Fruit fly (Drosophila melanogaster) whole organism, wandering third instar larva: ENCODE data around the gene Cyp311a1.

Source experiments
- Abd-B ChIP-seq: fragments of >200 bp; optimal IDR thresholded peaks from 2 replicates; lab custom pipeline; 2017; ENCODE audit warnings: missing biosample characterization, missing genetic modification characterization
- CG9705 ChIP-seq: fragments of 200-800 bp; sonication (Bioruptor generic); optimal IDR thresholded peaks from 2 replicates; lab custom pipeline; 2018; ENCODE audit warnings: missing biosample characterization, mild to moderate bottlenecking, missing genetic modification characterization
- CrebA ChIP-seq: fragments of 200-800 bp; sonication (Bioruptor generic); optimal IDR thresholded peaks from 2 replicates; lab custom pipeline; 2016; ENCODE audit warnings: missing biosample characterization, mild to moderate bottlenecking, missing genetic modification characterization, borderline replicate concordance
- Dfd ChIP-seq: fragments of >200 bp; optimal IDR thresholded peaks from 2 replicates; lab custom pipeline; 2017; ENCODE audit warnings: missing biosample characterization, missing genetic modification characterization
- Dif ChIP-seq: fragments of 200-275, 200-300 bp; sonication (Bioruptor generic); optimal IDR thresholded peaks from 2 replicates; lab custom pipeline; 2018; ENCODE audit warnings: missing biosample characterization, missing genetic modification characterization; ENCODE audit not compliant: partially characterized antibody
- GATAd ChIP-seq: sonication (Bioruptor generic); optimal IDR thresholded peaks from 2 replicates; lab custom pipeline; 2016; ENCODE audit warnings: missing biosample characterization, missing genetic modification characterization
- HLH106 ChIP-seq: fragments of 200-800 bp; optimal IDR thresholded peaks from 3 replicates; lab custom pipeline; 2019; ENCODE audit warnings: missing biosample characterization, mild to moderate bottlenecking, missing genetic modification characterization, moderate library complexity
- Hnf4 ChIP-seq: fragments of 200-800 bp; sonication (Bioruptor generic); optimal IDR thresholded peaks from 2 replicates; lab custom pipeline; 2016; ENCODE audit warnings: missing biosample characterization, mild to moderate bottlenecking, missing genetic modification characterization
- Hr78 ChIP-seq: fragments of >200 bp; optimal IDR thresholded peaks from 2 replicates; lab custom pipeline; 2017; ENCODE audit warnings: missing biosample characterization, missing genetic modification characterization
- Jra ChIP-seq: sonication (Bioruptor generic); optimal IDR thresholded peaks from 2 replicates; lab custom pipeline; 2016; ENCODE audit warnings: missing biosample characterization, missing genetic modification characterization
- Mio ChIP-seq: sonication (Bioruptor generic); optimal IDR thresholded peaks from 2 replicates; lab custom pipeline; 2016; ENCODE audit warnings: missing biosample characterization, missing genetic modification characterization
- Myc ChIP-seq: fragments of >200 bp; optimal IDR thresholded peaks from 2 replicates; lab custom pipeline; 2017
- N ChIP-seq: fragments of >200 bp; optimal IDR thresholded peaks from 2 replicates; lab custom pipeline; 2018; ENCODE audit warnings: missing biosample characterization, missing external identifiers, missing genetic modification characterization
- OdsH ChIP-seq: fragments of 200-800 bp; sonication (Bioruptor generic); optimal IDR thresholded peaks from 2 replicates; lab custom pipeline; 2016; ENCODE audit warnings: missing biosample characterization, mild to moderate bottlenecking, missing genetic modification characterization
- Rel ChIP-seq, 2 experiments: fragments of 200-800 bp; sonication (Bioruptor generic) in 1 of 2; optimal IDR thresholded peaks; 2 replicates in 1 of 2; 3 replicates in 1 of 2; lab custom pipeline; 2016 to 2019; ENCODE audit warnings: mild to moderate bottlenecking in 2 of 2, missing biosample characterization in 2 of 2, missing genetic modification characterization in 2 of 2, moderate library complexity in 1 of 2
- Sp1 ChIP-seq: fragments of 200-800 bp; sonication (Bioruptor generic); optimal IDR thresholded peaks from 3 replicates; lab custom pipeline; 2019; ENCODE audit warnings: missing biosample characterization, mild to moderate bottlenecking, missing genetic modification characterization, moderate library complexity
- Vsx2 ChIP-seq: fragments of 200-300, 225-300 bp; sonication (Bioruptor generic); optimal IDR thresholded peaks from 2 replicates; lab custom pipeline; 2018; ENCODE audit warnings: missing biosample characterization, missing genetic modification characterization; ENCODE audit not compliant: partially characterized antibody
- brk ChIP-seq: fragments of 200-800 bp; sonication (Bioruptor generic); optimal IDR thresholded peaks from 2 replicates; lab custom pipeline; 2016; ENCODE audit warnings: missing biosample characterization, mild to moderate bottlenecking, missing genetic modification characterization
- dmrt93B ChIP-seq: fragments of 200-800 bp; sonication (Bioruptor generic); optimal IDR thresholded peaks from 2 replicates; lab custom pipeline; 2018; ENCODE audit warnings: missing biosample characterization, mild to moderate bottlenecking, missing genetic modification characterization
- dsf ChIP-seq: sonication (Bioruptor generic); optimal IDR thresholded peaks from 2 replicates; lab custom pipeline; 2016; ENCODE audit warnings: missing biosample characterization, missing genetic modification characterization, borderline replicate concordance
- foxo ChIP-seq, 2 experiments: fragments of 200-800 bp; sonication (Bioruptor generic); optimal IDR thresholded peaks; 2 replicates in 1 of 2; 3 replicates in 1 of 2; lab custom pipeline; 2016 to 2017; ENCODE audit warnings: missing biosample characterization in 2 of 2, missing genetic modification characterization in 2 of 2
- h ChIP-seq: fragments of 200-800 bp; sonication (Bioruptor generic); optimal IDR thresholded peaks from 3 replicates; lab custom pipeline; 2016; ENCODE audit warnings: missing biosample characterization, mild to moderate bottlenecking, missing genetic modification characterization
- lola ChIP-seq: fragments of >200 bp; optimal IDR thresholded peaks from 2 replicates; lab custom pipeline; 2017; ENCODE audit warnings: missing biosample characterization, missing genetic modification characterization
- pan ChIP-seq: fragments of >200 bp; optimal IDR thresholded peaks from 2 replicates; lab custom pipeline; 2017
- psq ChIP-seq: fragments of 200-800 bp; sonication (Bioruptor generic); optimal IDR thresholded peaks from 3 replicates; lab custom pipeline; 2017; ENCODE audit warnings: missing biosample characterization, mild to moderate bottlenecking, missing genetic modification characterization, moderate library complexity
- rgr ChIP-seq: fragments of 200-800 bp; sonication (Bioruptor generic); optimal IDR thresholded peaks from 3 replicates; lab custom pipeline; 2016; ENCODE audit warnings: missing biosample characterization, mild to moderate bottlenecking, missing genetic modification characterization
- sage ChIP-seq: fragments of 200-800 bp; sonication (Bioruptor generic); optimal IDR thresholded peaks from 2 replicates; lab custom pipeline; 2016; ENCODE audit warnings: missing biosample characterization, mild to moderate bottlenecking, missing genetic modification characterization
- tai ChIP-seq: sonication (Bioruptor generic); optimal IDR thresholded peaks from 2 replicates; lab custom pipeline; 2016; ENCODE audit warnings: missing biosample characterization, missing genetic modification characterization
- usp ChIP-seq: fragments of >200 bp; optimal IDR thresholded peaks from 2 replicates; lab custom pipeline; 2017; ENCODE audit warnings: missing biosample characterization, missing genetic modification characterization
- woc ChIP-seq: sonication (Bioruptor generic); optimal IDR thresholded peaks from 2 replicates; lab custom pipeline; 2016; ENCODE audit warnings: missing biosample characterization, mild to moderate bottlenecking, missing genetic modification characterization

Gene Cyp311a1

DNA sequence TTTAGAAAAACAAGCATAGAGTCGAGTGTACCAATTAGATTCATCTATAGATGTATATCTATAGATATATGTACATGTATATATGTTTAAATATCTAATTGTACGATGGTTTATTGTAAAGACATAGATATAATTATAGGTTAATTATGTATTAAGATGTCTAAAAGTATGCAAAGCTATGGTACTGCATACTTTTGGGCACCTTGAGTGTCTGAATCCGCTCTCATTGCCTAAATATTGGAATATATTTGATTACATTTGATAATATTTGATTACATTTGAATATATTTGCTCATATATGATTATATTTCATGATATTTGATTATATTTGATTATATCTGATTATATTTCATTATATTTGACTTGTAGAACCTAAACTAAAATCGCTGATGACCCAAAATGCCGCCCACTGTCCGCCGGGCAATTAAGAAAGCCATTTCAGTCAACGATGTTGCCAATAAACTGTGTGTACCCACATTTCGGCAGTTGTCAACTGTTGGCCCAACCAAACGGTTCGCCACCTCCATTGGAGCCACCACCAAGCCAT lies 944 bp upstream of the Cyp311a1 start, which contains the start of gene Cyp318a1:
Gene Cyp318a1 (plus strand): TSS at position 497 of the 547 bp plus-strand sequence.
- TF ChIP-seq brk (GFP tag; lab: Kevin White, UChicago) (no peak), N (GFP tag; lab: Kevin White, UChicago) (no peak), dsf (GFP tag; lab: Kevin White, UChicago) (no peak), sage (GFP tag; lab: Kevin White, UChicago) (no peak), Rel (GFP tag; optimal IDR thresholded peaks at IDR 0.05; lab: Kevin White, UChicago) (no peak), Rel (tag; optimal IDR thresholded peaks at IDR 0.05; lab: Kevin White, UChicago) (no peak), Sp1 (GFP tag; lab: Kevin White, UChicago) (no peak), Hr78 (no peak), woc (no peak), GATAd (GFP tag; lab: Kevin White, UChicago) (no peak), Dfd (GFP tag; lab: Kevin White, UChicago) (no peak), Mio (GFP tag; lab: Kevin White, UChicago) (no peak), Vsx2 (GFP tag; lab: Kevin White, UChicago) (no peak), pan (lab: Kevin White, UChicago) (no peak), tai (GFP tag; lab: Kevin White, UChicago) (no peak), Abd-B (GFP tag; lab: Kevin White, UChicago) (no peak), CrebA (GFP tag; lab: Kevin White, UChicago) (no peak)

DNA sequence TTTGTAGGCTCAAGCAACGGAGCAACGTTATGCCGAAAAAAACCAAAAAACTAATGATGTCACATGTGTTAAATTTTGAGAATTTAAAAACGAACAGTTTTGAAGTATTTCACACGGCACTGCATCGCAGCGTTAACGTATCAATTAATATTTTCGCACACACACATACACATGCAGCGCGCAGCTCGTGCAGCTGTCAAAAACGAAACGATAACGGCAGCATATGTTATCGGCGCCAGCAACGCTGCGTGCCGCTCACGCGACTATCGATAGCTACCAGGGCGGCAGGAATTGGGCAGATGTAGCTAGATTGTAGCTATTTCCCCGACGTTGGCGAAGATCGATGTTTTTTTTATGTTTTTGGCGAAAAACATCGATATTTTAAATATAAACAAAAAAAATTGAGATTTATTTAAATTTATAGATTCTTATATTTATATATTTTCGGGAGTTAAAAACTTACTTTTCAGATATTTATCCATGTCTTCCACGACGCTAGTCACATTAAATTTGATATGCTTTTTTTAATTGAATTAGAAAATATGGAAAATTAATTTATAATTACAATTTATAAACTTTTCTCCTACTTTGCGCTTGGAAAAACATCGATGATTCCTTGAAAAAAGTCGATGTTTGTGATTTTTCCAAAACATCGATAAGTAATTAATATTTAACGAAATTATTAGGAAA lies 2.3 kb downstream of the Cyp311a1 start, which contains the start of gene Usp7:
Gene Usp7 (minus strand): TSS at position 208 of the 690 bp plus-strand sequence.
- TF ChIP-seq CG9705 (GFP tag; lab: Kevin White, UChicago) (no peak), Rel (GFP tag; optimal IDR thresholded peaks at IDR 0.05; lab: Kevin White, UChicago) (no peak), Rel (tag; optimal IDR thresholded peaks at IDR 0.05; lab: Kevin White, UChicago) (peak; percentile 36), Myc (lab: Kevin White, UChicago) (peak; percentile 64), Hr78 (no peak), woc (peak; percentile 49), Dif (GFP tag; lab: Kevin White, UChicago) (no peak), Sp1 (GFP tag; lab: Kevin White, UChicago) (peak; percentile 4)

DNA sequence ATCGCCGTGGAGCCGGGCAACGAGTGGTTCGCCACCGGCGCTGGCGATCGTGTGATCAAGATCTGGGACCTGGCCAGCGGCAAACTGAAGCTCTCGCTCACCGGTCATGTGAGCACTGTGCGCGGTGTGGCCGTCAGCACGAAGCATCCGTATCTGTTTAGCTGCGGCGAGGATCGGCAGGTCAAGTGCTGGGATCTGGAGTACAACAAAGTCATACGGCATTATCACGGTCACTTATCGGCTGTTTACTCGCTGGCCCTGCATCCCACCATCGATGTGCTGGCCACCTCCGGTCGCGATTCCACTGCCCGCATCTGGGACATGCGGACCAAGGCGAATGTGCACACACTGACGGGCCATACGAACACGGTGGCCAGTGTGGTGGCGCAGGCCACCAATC lies 9.5 kb downstream of the Cyp311a1 start:
- TF ChIP-seq Dfd (GFP tag; lab: Kevin White, UChicago) (no peak), dmrt93B (GFP tag; lab: Kevin White, UChicago) (no peak), Sp1 (GFP tag; lab: Kevin White, UChicago) (no peak), woc (no peak), GATAd (GFP tag; lab: Kevin White, UChicago) (no peak), N (GFP tag; lab: Kevin White, UChicago) (no peak), brk (GFP tag; lab: Kevin White, UChicago) (no peak), foxo (GFP tag; optimal IDR thresholded peaks at IDR 0.05; lab: Kevin White, UChicago) (no peak), tai (GFP tag; lab: Kevin White, UChicago) (no peak), sage (GFP tag; lab: Kevin White, UChicago) (no peak), usp (no peak), lola (GFP tag; lab: Kevin White, UChicago) (no peak), Jra (no peak), Hnf4 (GFP tag; lab: Kevin White, UChicago) (no peak), psq (no peak), OdsH (GFP tag; lab: Kevin White, UChicago) (no peak), Mio (GFP tag; lab: Kevin White, UChicago) (no peak), h (GFP tag; lab: Kevin White, UChicago) (no peak), HLH106 (no peak), rgr (GFP tag; lab: Kevin White, UChicago) (no peak)

DNA sequence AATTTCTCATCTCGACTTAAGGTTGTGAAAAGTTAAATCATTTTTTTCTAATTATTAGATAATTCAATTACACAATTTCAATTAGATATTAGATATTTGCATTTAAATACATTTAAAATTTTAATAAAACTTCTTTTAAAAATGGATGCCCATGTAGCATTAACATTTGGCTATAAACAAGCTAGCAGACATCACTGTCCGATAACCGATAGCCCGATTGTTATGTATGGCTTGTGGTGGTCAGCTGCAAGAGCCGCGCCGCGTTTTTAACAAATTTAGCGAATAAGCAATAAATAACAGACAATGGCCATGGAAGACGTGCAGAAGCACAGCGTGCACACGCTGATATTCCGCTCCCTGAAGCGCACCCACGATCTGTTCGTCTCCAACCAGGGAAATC lies 10.4 kb downstream of the Cyp311a1 start, which contains the start of gene Tango4:
Gene Tango4 (plus strand): TSS at position 212 of the 400 bp plus-strand sequence.
- TF ChIP-seq Rel (GFP tag; optimal IDR thresholded peaks at IDR 0.05; lab: Kevin White, UChicago) (no peak), Rel (tag; optimal IDR thresholded peaks at IDR 0.05; lab: Kevin White, UChicago) (no peak), woc (peak; percentile 31), sage (GFP tag; lab: Kevin White, UChicago) (no peak), Myc (lab: Kevin White, UChicago) (peak; percentile 62), pan (lab: Kevin White, UChicago) (no peak)
